Fruit fly (Drosophila melanogaster) whole organism, embryonic: ENCODE measurements around the gene CG13008.

Experiments used
- Ada2b ChIP-seq: fragments of 200-800 bp; sonication (Bioruptor generic); IDR thresholded peaks from 2 replicates; pipeline ENCODE4 v1.3.6; 2022; ENCODE audit warnings: missing biosample characterization, missing genetic modification characterization
- Bteb2 ChIP-seq: fragments of 200-800 bp; sonication (Bioruptor generic); optimal IDR thresholded peaks from 2 replicates; lab custom pipeline; 2016; ENCODE audit warnings: missing biosample characterization, missing genetic modification characterization
- CG10565 ChIP-seq: fragments of 200-800 bp; sonication (Bioruptor generic); optimal IDR thresholded peaks from 3 replicates; lab custom pipeline; 2016; ENCODE audit warnings: missing biosample characterization, mild to moderate bottlenecking, missing genetic modification characterization
- CG11247 ChIP-seq: fragments of 200-800 bp; sonication (Bioruptor generic); IDR thresholded peaks from 2 replicates; pipeline ENCODE4 v1.3.6; 2022; ENCODE audit warnings: missing biosample characterization, missing genetic modification characterization
- CG12104 ChIP-seq: fragments of 200-800 bp; sonication (Bioruptor generic); optimal IDR thresholded peaks from 3 replicates; lab custom pipeline; 2016; ENCODE audit warnings: missing biosample characterization, missing genetic modification characterization
- CG1233 ChIP-seq: fragments of 200-800 bp; sonication (Bioruptor generic); optimal IDR thresholded peaks from 4 replicates; lab custom pipeline; 2018; ENCODE audit warnings: missing biosample characterization, mild to moderate bottlenecking, missing genetic modification characterization
- CG14014 ChIP-seq: fragments of 200-800 bp; sonication (Bioruptor generic); IDR thresholded peaks from 2 replicates; pipeline ENCODE4 v1.3.6; 2022; ENCODE audit warnings: missing biosample characterization, missing genetic modification characterization
- CG15011 ChIP-seq: fragments of 200-800 bp; sonication (Bioruptor generic); optimal IDR thresholded peaks from 3 replicates; lab custom pipeline; 2018; ENCODE audit warnings: missing biosample characterization, mild to moderate bottlenecking, missing genetic modification characterization
- CG15696 ChIP-seq: fragments of 200-800 bp; sonication (Bioruptor generic); optimal IDR thresholded peaks from 2 replicates; lab custom pipeline; 2019; ENCODE audit warnings: missing biosample characterization, mild to moderate bottlenecking, missing genetic modification characterization, moderate library complexity
- CG17568 ChIP-seq: fragments of 200-800 bp; sonication (Bioruptor generic); optimal IDR thresholded peaks from 2 replicates; lab custom pipeline; 2018; ENCODE audit warnings: missing biosample characterization, mild to moderate bottlenecking, missing genetic modification characterization, moderate library complexity
- CG18619 ChIP-seq: fragments of 200-800 bp; sonication (Bioruptor generic); optimal IDR thresholded peaks from 3 replicates; lab custom pipeline; 2017; ENCODE audit warnings: missing biosample characterization, mild to moderate bottlenecking, missing genetic modification characterization
- CG30403 ChIP-seq: fragments of 200-800 bp; sonication (Bioruptor generic); optimal IDR thresholded peaks from 3 replicates; lab custom pipeline; 2016; ENCODE audit warnings: missing biosample characterization, missing genetic modification characterization
- CG31441 ChIP-seq: fragments of 200-800 bp; sonication (Bioruptor generic); IDR thresholded peaks from 2 replicates; pipeline ENCODE4 v1.3.6; 2022; ENCODE audit warnings: missing biosample characterization, missing genetic modification characterization
- CG32532 ChIP-seq: fragments of 200-800 bp; sonication (Bioruptor generic); IDR thresholded peaks from 2 replicates; pipeline ENCODE4 v1.3.6; 2022; ENCODE audit warnings: missing biosample characterization, missing genetic modification characterization
- CG34224 ChIP-seq: fragments of 200-800 bp; sonication (Bioruptor generic); IDR thresholded peaks from 3 replicates; pipeline ENCODE4 v1.3.6; 2022; ENCODE audit warnings: missing biosample characterization, missing genetic modification characterization; ENCODE audit not compliant: partially characterized antibody
- CG3838 ChIP-seq: fragments of 200-800 bp; sonication (Bioruptor generic); optimal IDR thresholded peaks from 3 replicates; lab custom pipeline; 2016; ENCODE audit warnings: missing biosample characterization, missing genetic modification characterization
- CG3995 ChIP-seq: fragments of 200-800 bp; sonication (Bioruptor generic); optimal IDR thresholded peaks from 3 replicates; lab custom pipeline; 2016; ENCODE audit warnings: missing biosample characterization, missing genetic modification characterization
- CG4707 ChIP-seq: fragments of 200-800 bp; sonication (Bioruptor generic); optimal IDR thresholded peaks from 2 replicates; lab custom pipeline; 2018; ENCODE audit warnings: missing biosample characterization, mild to moderate bottlenecking, missing genetic modification characterization, moderate library complexity
- CG4730 ChIP-seq: fragments of 200-800 bp; sonication (Bioruptor generic); IDR thresholded peaks from 2 replicates; pipeline ENCODE4 v1.3.6; 2022; ENCODE audit warnings: missing biosample characterization, missing genetic modification characterization
- CG4820 ChIP-seq: fragments of 200-800 bp; sonication (Bioruptor generic); optimal IDR thresholded peaks from 3 replicates; lab custom pipeline; 2016; ENCODE audit warnings: missing biosample characterization, missing genetic modification characterization
- CG6854 ChIP-seq: fragments of 200-800 bp; sonication (Bioruptor generic); optimal IDR thresholded peaks from 3 replicates; lab custom pipeline; 2017; ENCODE audit warnings: missing biosample characterization, mild to moderate bottlenecking, missing genetic modification characterization
- CG7786 ChIP-seq: fragments of 200-800 bp; sonication (Bioruptor generic); optimal IDR thresholded peaks from 2 replicates; lab custom pipeline; 2016; ENCODE audit warnings: missing biosample characterization, missing genetic modification characterization
- CG7928 ChIP-seq: fragments of 200-800 bp; sonication (Bioruptor generic); optimal IDR thresholded peaks from 2 replicates; lab custom pipeline; 2017; ENCODE audit warnings: missing biosample characterization, mild to moderate bottlenecking, missing genetic modification characterization
- CG8290 ChIP-seq, 3 experiments: fragments of 200-800 bp; sonication (Bioruptor generic); optimal IDR thresholded peaks; 2 replicates each; lab custom pipeline; 2016 to 2019; ENCODE audit warnings: missing biosample characterization in 3 of 3, missing genetic modification characterization in 3 of 3, mild to moderate bottlenecking in 2 of 3, moderate library complexity in 1 of 3
- Dfd ChIP-seq, 2 experiments: fragments of >200 bp; optimal IDR thresholded peaks; 2 replicates each; lab custom pipeline; 2017; ENCODE audit warnings: missing biosample characterization in 2 of 2, missing genetic modification characterization in 2 of 2
- Hmr ChIP-seq: fragments of 200-800 bp; sonication (Bioruptor generic); optimal IDR thresholded peaks from 3 replicates; lab custom pipeline; 2017; ENCODE audit warnings: mild to moderate bottlenecking, missing biosample characterization, missing genetic modification reagents, missing genetic modification characterization
- Hr39 ChIP-seq: fragments of >200 bp; optimal IDR thresholded peaks from 2 replicates; lab custom pipeline; 2017
- Hr51 ChIP-seq, 2 experiments: fragments of 200-800 bp; sonication (Bioruptor generic); optimal IDR thresholded peaks; 2 replicates in 1 of 2; 3 replicates in 1 of 2; lab custom pipeline; 2016 to 2018; ENCODE audit warnings: missing biosample characterization in 2 of 2, missing genetic modification characterization in 2 of 2, mild to moderate bottlenecking in 1 of 2, moderate library complexity in 1 of 2
- MESR4 ChIP-seq: fragments of 200-800 bp; sonication (Bioruptor generic); optimal IDR thresholded peaks from 2 replicates; lab custom pipeline; 2018; ENCODE audit warnings: missing biosample characterization, mild to moderate bottlenecking, missing genetic modification characterization, moderate library complexity
- Max ChIP-seq: fragments of 200-800 bp; sonication (Bioruptor generic); optimal IDR thresholded peaks from 2 replicates; lab custom pipeline; 2016; ENCODE audit warnings: missing biosample characterization, mild to moderate bottlenecking, missing genetic modification characterization
- Med ChIP-seq: fragments of 200-800 bp; sonication (Bioruptor generic); peaks from one replicate; lab custom pipeline; 2016; ENCODE audit warnings: missing biosample characterization, missing genetic modification characterization, mild to moderate bottlenecking, inconsistent platforms, moderate library complexity
- Trl ChIP-seq, 3 experiments: fragments of >200 bp in 2 of 3; fragments of 200-800 bp in 1 of 3; sonication (Bioruptor generic) in 1 of 3; optimal IDR thresholded peaks; 2 replicates in 1 of 3; 3 replicates in 2 of 3; lab custom pipeline; 2016 to 2017; ENCODE audit warnings: missing biosample characterization in 1 of 3, missing genetic modification characterization in 1 of 3
- ato ChIP-seq: fragments of 200-800 bp; sonication (Bioruptor generic); IDR thresholded peaks from 2 replicates; pipeline ENCODE4 v1.3.6; 2022; ENCODE audit warnings: missing biosample characterization, missing genetic modification characterization; ENCODE audit not compliant: partially characterized antibody
- bsh ChIP-seq, 2 experiments: fragments of 200-800 bp; sonication (Bioruptor generic); optimal IDR thresholded peaks; 2 replicates each; lab custom pipeline; 2017 to 2018; ENCODE audit warnings: mild to moderate bottlenecking in 2 of 2, missing biosample characterization in 2 of 2, missing genetic modification characterization in 2 of 2, moderate library complexity in 1 of 2
- cad ChIP-seq: fragments of >200 bp; optimal IDR thresholded peaks from 2 replicates; lab custom pipeline; 2017; ENCODE audit warnings: missing biosample characterization, missing genetic modification characterization
- corto ChIP-seq: fragments of 200-800 bp; sonication (Bioruptor generic); optimal IDR thresholded peaks from 2 replicates; lab custom pipeline; 2016; ENCODE audit warnings: missing biosample characterization, mild to moderate bottlenecking, missing genetic modification characterization, moderate library complexity
- crc ChIP-seq: fragments of 200-800 bp; sonication (Bioruptor generic); optimal IDR thresholded peaks from 2 replicates; lab custom pipeline; 2016; ENCODE audit warnings: missing biosample characterization, missing genetic modification characterization
- danr ChIP-seq: fragments of 200-800 bp; sonication (Bioruptor generic); IDR thresholded peaks from 2 replicates; pipeline ENCODE4 v1.3.6; 2022; ENCODE audit warnings: missing biosample characterization, missing genetic modification characterization
- gcm ChIP-seq: fragments of 200-800 bp; sonication (Bioruptor generic); optimal IDR thresholded peaks from 2 replicates; lab custom pipeline; 2019; ENCODE audit warnings: missing biosample characterization, mild to moderate bottlenecking, missing genetic modification characterization, moderate library complexity
- gsb-n ChIP-seq: fragments of 200-800 bp; sonication (Bioruptor generic); optimal IDR thresholded peaks from 3 replicates; lab custom pipeline; 2018; ENCODE audit warnings: missing biosample characterization, mild to moderate bottlenecking, missing genetic modification characterization
- ham ChIP-seq: fragments of 200-800 bp; sonication (Bioruptor generic); IDR thresholded peaks from 2 replicates; pipeline ENCODE4 v1.3.6; 2022; ENCODE audit warnings: missing biosample characterization, missing genetic modification characterization
- jumu ChIP-seq: fragments of 200-800 bp; sonication (Bioruptor generic); optimal IDR thresholded peaks from 3 replicates; lab custom pipeline; 2016; ENCODE audit warnings: missing biosample characterization, missing genetic modification characterization
- peb ChIP-seq: fragments of 200-800 bp; sonication (Bioruptor generic); IDR thresholded peaks from 2 replicates; pipeline ENCODE4 v1.3.6; 2022; ENCODE audit warnings: missing biosample characterization, missing genetic modification characterization
- pfk ChIP-seq: fragments of 200-800 bp; sonication (Bioruptor generic); optimal IDR thresholded peaks from 2 replicates; lab custom pipeline; 2018; ENCODE audit warnings: missing biosample characterization, mild to moderate bottlenecking, missing genetic modification characterization, moderate library complexity
- trem ChIP-seq: fragments of 200-800 bp; optimal IDR thresholded peaks from 3 replicates; lab custom pipeline; 2019; ENCODE audit warnings: missing biosample characterization, mild to moderate bottlenecking, missing genetic modification characterization, moderate library complexity
- usp ChIP-seq: fragments of >200 bp; optimal IDR thresholded peaks from 2 replicates; lab custom pipeline; 2017; ENCODE audit warnings: missing biosample characterization, missing genetic modification characterization
- vfl ChIP-seq: fragments of 200-800 bp; sonication (Bioruptor generic); optimal IDR thresholded peaks from 2 replicates; lab custom pipeline; 2016; ENCODE audit warnings: missing biosample characterization, missing genetic modification characterization
- zf30C ChIP-seq: fragments of 200-800 bp; sonication (Bioruptor generic); optimal IDR thresholded peaks from 3 replicates; lab custom pipeline; 2018; ENCODE audit warnings: missing biosample characterization, mild to moderate bottlenecking, missing genetic modification characterization

CG13008 gene

DNA sequence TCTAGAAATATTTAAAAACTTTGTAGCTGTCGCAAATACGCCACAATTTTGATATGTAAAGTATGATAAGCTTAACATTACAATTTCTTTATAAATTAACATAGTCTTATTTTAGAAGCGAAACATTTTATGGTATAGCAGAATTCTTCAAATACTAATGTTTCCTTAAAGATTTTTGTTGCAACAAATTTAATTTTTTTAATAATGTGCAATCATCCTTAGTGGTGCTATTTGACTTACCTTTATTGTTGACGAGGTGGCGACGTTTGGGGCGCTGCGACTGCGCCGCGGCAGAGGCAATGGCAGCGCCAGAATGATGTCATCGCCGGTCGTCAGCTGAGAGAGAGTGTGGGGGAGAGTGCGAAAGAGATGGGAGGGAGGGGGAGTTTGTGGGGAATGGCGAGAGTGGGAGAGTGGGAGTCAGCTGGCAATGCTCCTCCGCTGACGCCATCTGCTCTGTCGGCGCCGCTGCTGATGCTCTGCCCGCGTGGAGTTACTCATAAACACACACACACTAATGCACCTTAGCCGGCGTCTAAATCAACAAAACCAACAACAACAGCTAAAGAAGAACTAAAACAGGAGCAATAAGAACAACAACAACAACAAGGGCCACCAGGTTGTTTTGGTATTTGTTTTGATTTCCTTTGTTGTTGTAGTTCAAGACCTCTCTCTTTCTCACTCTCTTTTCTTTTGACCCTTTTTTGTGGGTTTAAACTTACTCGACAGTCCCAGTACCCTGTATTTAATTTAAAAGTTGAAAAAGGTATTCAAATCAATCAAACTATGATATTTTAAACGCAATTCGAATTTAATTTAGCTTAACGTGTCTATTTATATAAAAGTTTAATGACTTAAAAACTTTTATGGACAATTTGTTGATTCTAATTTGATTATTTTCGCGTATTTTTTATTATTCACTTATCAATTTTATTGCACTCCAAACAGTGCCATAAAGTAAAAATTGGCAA is 12.4 kb downstream of the CG13008 start:
- TF ChIP-seq danr (GFP tag; lab: Robert Waterston, UW) (no peak), Dfd (GFP tag; optimal IDR thresholded peaks at IDR 0.05; lab: Kevin White, UChicago) (no peak), trem (tag; lab: Kevin White, UChicago) (peak; percentile 13), gcm (GFP tag; lab: Kevin White, UChicago) (peak; percentile 71), CG31441 (peak; percentile 83), vfl (peak; percentile 37), CG18619 (GFP tag; lab: Kevin White, UChicago) (peak; percentile 81), CG4820 (GFP tag; lab: Kevin White, UChicago) (peak; percentile 5), CG3995 (GFP tag; lab: Kevin White, UChicago) (no peak), Trl (optimal IDR thresholded peaks at IDR 0.05; lab: Kevin White, UChicago) (peak; percentile 36 to 39), Trl (GFP tag; optimal IDR thresholded peaks at IDR 0.05; lab: Kevin White, UChicago) (no peak), CG34224 (GFP tag; lab: Robert Waterston, UW) (0 out of 3 replicates have a peak, but pooled peaks have one; percentile 17), CG1233 (GFP tag; lab: Kevin White, UChicago) (peak; percentile 54), pfk (GFP tag; lab: Kevin White, UChicago) (no peak), CG7786 (peak; percentile 35), CG11247 (no peak), ham (no peak), CG32532 (GFP tag; lab: Robert Waterston, UW) (peak; percentile 80), peb (GFP tag; lab: Robert Waterston, UW) (no peak), corto (GFP tag; lab: Kevin White, UChicago) (no peak), CG17568 (GFP tag; lab: Kevin White, UChicago) (peak; percentile 72), CG15011 (GFP tag; lab: Kevin White, UChicago) (peak; percentile 36), usp (GFP tag; lab: Kevin White, UChicago) (no peak), CG8290 (GFP tag; optimal IDR thresholded peaks at IDR 0.05; lab: Kevin White, UChicago) (no peak), CG8290 (tag; optimal IDR thresholded peaks at IDR 0.05; lab: Kevin White, UChicago) (peak in 1 of 2 experiments; percentile 2), Max (peak; percentile 8), CG30403 (GFP tag; lab: Kevin White, UChicago) (peak; percentile 83), bsh (GFP tag; optimal IDR thresholded peaks at IDR 0.05; lab: Kevin White, UChicago) (peak in 1 of 2 experiments; percentile 81), CG14014 (no peak), MESR4 (GFP tag; lab: Kevin White, UChicago) (no peak), CG10565 (GFP tag; lab: Kevin White, UChicago) (no peak), CG4707 (GFP tag; lab: Kevin White, UChicago) (peak; percentile 54), Bteb2 (GFP tag; lab: Kevin White, UChicago) (peak; percentile 66), CG6854 (GFP tag; lab: Kevin White, UChicago) (peak; percentile 30), cad (GFP tag; lab: Kevin White, UChicago) (no peak), Hr51 (GFP tag; optimal IDR thresholded peaks at IDR 0.05; lab: Kevin White, UChicago) (peak in 1 of 2 experiments; percentile 89), ato (GFP tag; lab: Robert Waterston, UW) (no peak), CG7928 (GFP tag; lab: Kevin White, UChicago) (no peak), gsb-n (tag; lab: Kevin White, UChicago) (peak; percentile 78), jumu (GFP tag; lab: Kevin White, UChicago) (no peak), Hmr (GFP tag; lab: Kevin White, UChicago) (peak; percentile 85), crc (GFP tag; lab: Kevin White, UChicago) (peak; percentile 46), CG12104 (GFP tag; lab: Kevin White, UChicago) (peak; percentile 37), Ada2b (GFP tag; lab: Robert Waterston, UW) (peak; percentile 73), CG4730 (peak; percentile 26; the same call in 1 of the 2 replicates), Hr39 (no peak), CG3838 (no peak), CG15696 (tag; lab: Kevin White, UChicago) (no peak), zf30C (GFP tag; lab: Kevin White, UChicago) (no peak), Med (peak; percentile 77)
